Worm (Caenorhabditis elegans): ENCODE data around the gene Y54G2A.45.

- no peak for TF ChIP-seq atf-7 (tag; optimal IDR thresholded peaks at IDR 0.05)
- no peak for TF ChIP-seq mxl-1 (tag; optimal IDR thresholded peaks at IDR 0.05)
- TF ChIP-seq C06A6.2 (GFP tag; conservative IDR thresholded peaks at IDR 0.05): no peak
- no peak for TF ChIP-seq efl-1 (GFP tag; optimal IDR thresholded peaks at IDR 0.05)
- no peak for TF ChIP-seq Y67H2A.10 (GFP tag; conservative IDR thresholded peaks at IDR 0.05)
- no peak for TF ChIP-seq pha-4 (tag; optimal IDR thresholded peaks at IDR 0.05)
- TF ChIP-seq bed-1 (GFP tag; IDR thresholded peaks at IDR 0.05): no peak
- TF ChIP-seq C17E4.6 (GFP tag; IDR thresholded peaks at IDR 0.05): no peak
- no peak for TF ChIP-seq hlh-12 (tag; optimal IDR thresholded peaks at IDR 0.05)
- TF ChIP-seq F33H1.4 (GFP tag; IDR thresholded peaks at IDR 0.05): no peak
- TF ChIP-seq nhr-120 (GFP tag; IDR thresholded peaks at IDR 0.05): no peak
- TF ChIP-seq Y53F4B.3 (GFP tag; IDR thresholded peaks at IDR 0.05): no peak
- TF ChIP-seq sea-2 (GFP tag; IDR thresholded peaks at IDR 0.05): no peak
These were observed 44.9 kb downstream of the Y54G2A.45 start, which contains the start of gene clec-85 for ce11 chrIV:2850586-2850985.
